Fruit fly (Drosophila melanogaster) ovary, adult (tissue): ENCODE results near the gene Ude.
A peak's percentile ranks its signal among the peaks of the same experiment; 100 is the strongest.

Experiments
- CG17801 ChIP-seq: fragments of 200-800 bp; optimal IDR thresholded peaks from 2 replicates; lab custom pipeline; 2019; ENCODE audit warnings: missing biosample characterization, mild to moderate bottlenecking, missing genetic modification characterization, moderate library complexity; ENCODE audit not compliant: partially characterized antibody

The Ude gene

dm6 chr3R:24812394-24812793 is 12.9 kb upstream of the Ude start:
- no peak for TF ChIP-seq CG17801

- peak; percentile 73 for TF ChIP-seq CG17801
Observed at dm6 chr3R:24810844-24811625, 11.6 kb upstream of the Ude start.

dm6 chr3R:24809576-24810279 is 10.3 kb upstream of the Ude start:
- TF ChIP-seq CG17801, result no peak

dm6 chr3R:24807321-24807720 is 7.9 kb upstream of the Ude start, which contains the start of gene CG6980:
CG6980 (plus strand) TSS chr3R:24807621.
- TF ChIP-seq CG17801, result no peak

dm6 chr3R:24805048-24805447 is 5.6 kb upstream of the Ude start, which contains the start of gene polybromo:
polybromo (minus strand) TSS chr3R:24805259.
- no peak for TF ChIP-seq CG17801

dm6 chr3R:24798595-24798994 is 873 bp downstream of the Ude start:
- TF ChIP-seq CG17801, result no peak

- no peak for TF ChIP-seq CG17801
Observed at dm6 chr3R:24790036-24790435, 9.4 kb downstream of the Ude start, which contains the start of gene CG13634. CG13634 (minus strand) TSS chr3R:24790136.

dm6 chr3R:24787734-24788133 is 11.7 kb downstream of the Ude start, which contains the start of gene Ets96B:
Ets96B (plus strand) TSS chr3R:24788054.
- TF ChIP-seq CG17801, result no peak

dm6 chr3R:24787042-24787565 is 12.4 kb downstream of the Ude start, which contains the start of gene CG5805:
CG5805 (minus strand) TSS chr3R:24787421.
- peak; percentile 56 for TF ChIP-seq CG17801

- TF ChIP-seq CG17801, result no peak
Observed at dm6 chr3R:24778218-24778739, 21.2 kb downstream of the Ude start.

dm6 chr3R:24777101-24777500 is 22.4 kb downstream of the Ude start:
- TF ChIP-seq CG17801, result no peak

- no peak for TF ChIP-seq CG17801
Observed at dm6 chr3R:24773422-24773821, 26.0 kb downstream of the Ude start.

- TF ChIP-seq CG17801, result no peak
Observed at dm6 chr3R:24773016-24773415, 26.5 kb downstream of the Ude start.

dm6 chr3R:24771273-24772231 is 27.9 kb downstream of the Ude start, which contains the start of gene CG42331:
CG42331 (plus strand) TSS chr3R:24772181.
- no peak for TF ChIP-seq CG17801

- no peak for TF ChIP-seq CG17801
Observed at dm6 chr3R:24769601-24770000, 29.9 kb downstream of the Ude start.
